Fruit fly (Drosophila melanogaster) whole organism, embryonic: ENCODE data around the gene Svil.
A peak's percentile ranks its signal among the peaks of the same experiment; 100 is the strongest.

Source experiments
- Awh ChIP-seq: fragments of 200-800 bp; sonication (Bioruptor generic); IDR thresholded peaks from 2 replicates; pipeline ENCODE4, ENCODE4 v1.3.6; 2022; ENCODE audit warnings: missing biosample characterization, missing genetic modification characterization
- CG1024 ChIP-seq: fragments of 200-800 bp; sonication (Bioruptor generic); IDR thresholded peaks from 2 replicates; pipeline ENCODE4 v1.3.6; 2022; ENCODE audit warnings: missing biosample characterization, missing genetic modification characterization
- CG10274 ChIP-seq: fragments of 200-800 bp; sonication (Bioruptor generic); optimal IDR thresholded peaks from 3 replicates; lab custom pipeline; 2017; ENCODE audit warnings: missing biosample characterization, mild to moderate bottlenecking, missing genetic modification characterization
- CG10321 ChIP-seq: fragments of 200-800 bp; sonication (Bioruptor generic); IDR thresholded peaks from 2 replicates; pipeline ENCODE4 v1.3.6; 2022; ENCODE audit warnings: missing biosample characterization, missing genetic modification characterization
- CG10543 ChIP-seq: fragments of 200-800 bp; sonication (Bioruptor generic); optimal IDR thresholded peaks from 3 replicates; lab custom pipeline; 2017; ENCODE audit warnings: missing biosample characterization, mild to moderate bottlenecking, missing genetic modification characterization, moderate library complexity
- CG11504 ChIP-seq: fragments of 200-800 bp; sonication (Bioruptor generic); optimal IDR thresholded peaks from 3 replicates; lab custom pipeline; 2019; ENCODE audit warnings: missing biosample characterization, mild to moderate bottlenecking, missing genetic modification characterization, moderate library complexity
- CG13287 ChIP-seq: fragments of 200-800 bp; sonication (Bioruptor generic); IDR thresholded peaks from 2 replicates; pipeline ENCODE4 v1.3.6; 2022; ENCODE audit warnings: missing biosample characterization, missing genetic modification characterization; ENCODE audit not compliant: partially characterized antibody
- CG1602 ChIP-seq: fragments of 200-800 bp; sonication (Bioruptor generic); optimal IDR thresholded peaks from 3 replicates; lab custom pipeline; 2016; ENCODE audit warnings: missing biosample characterization, missing genetic modification characterization
- CG16863 ChIP-seq: fragments of 200-800 bp; sonication (Bioruptor generic); optimal IDR thresholded peaks from 3 replicates; lab custom pipeline; 2016; ENCODE audit warnings: missing biosample characterization, missing genetic modification characterization
- CG17361 ChIP-seq: fragments of 200-800 bp; sonication (Bioruptor generic); IDR thresholded peaks from 3 replicates; pipeline ENCODE4 v1.3.6; 2022; ENCODE audit warnings: missing biosample characterization, missing genetic modification characterization
- CG2116 ChIP-seq: fragments of 200-800 bp; sonication (Bioruptor generic); optimal IDR thresholded peaks from 3 replicates; lab custom pipeline; 2018; ENCODE audit warnings: missing biosample characterization, mild to moderate bottlenecking, missing genetic modification characterization
- CG30431 ChIP-seq: fragments of 200-800 bp; sonication (Bioruptor generic); optimal IDR thresholded peaks from 2 replicates; lab custom pipeline; 2017; ENCODE audit warnings: missing biosample characterization, missing genetic modification characterization
- CG32767 ChIP-seq: fragments of 200-800 bp; sonication (Bioruptor generic); IDR thresholded peaks from 2 replicates; pipeline ENCODE4 v1.3.6; 2022; ENCODE audit warnings: missing biosample characterization, missing genetic modification characterization
- CG34422 ChIP-seq: fragments of 200-800 bp; sonication (Bioruptor generic); IDR thresholded peaks from 3 replicates; pipeline ENCODE4 v1.3.6; 2022; ENCODE audit warnings: missing biosample characterization, missing genetic modification characterization
- CG4424 ChIP-seq: fragments of 200-800 bp; sonication (Bioruptor generic); optimal IDR thresholded peaks from 3 replicates; lab custom pipeline; 2016; ENCODE audit warnings: missing biosample characterization, missing genetic modification characterization
- CG4730 ChIP-seq: fragments of 200-800 bp; sonication (Bioruptor generic); IDR thresholded peaks from 2 replicates; pipeline ENCODE4 v1.3.6; 2022; ENCODE audit warnings: missing biosample characterization, missing genetic modification characterization
- CG6654 ChIP-seq: fragments of 200-800 bp; sonication (Bioruptor generic); optimal IDR thresholded peaks from 2 replicates; lab custom pipeline; 2017; ENCODE audit warnings: missing biosample characterization, mild to moderate bottlenecking, missing genetic modification characterization
- CG6683 ChIP-seq: fragments of 200-800 bp; sonication (Bioruptor generic); optimal IDR thresholded peaks from 2 replicates; lab custom pipeline; 2017; ENCODE audit warnings: missing biosample characterization, mild to moderate bottlenecking, missing genetic modification characterization, missing genetic modification reagents
- CG6765 ChIP-seq: fragments of 200-800 bp; sonication (Bioruptor generic); optimal IDR thresholded peaks from 3 replicates; lab custom pipeline; 2017; ENCODE audit warnings: missing biosample characterization, mild to moderate bottlenecking, missing genetic modification characterization
- CG6813 ChIP-seq: fragments of 200-800 bp; sonication (Bioruptor generic); optimal IDR thresholded peaks from 2 replicates; lab custom pipeline; 2017; ENCODE audit warnings: missing biosample characterization, missing genetic modification characterization, mild to moderate bottlenecking, moderate library complexity, missing genetic modification reagents
- CG8765 ChIP-seq: fragments of 200-800 bp; sonication (Bioruptor generic); IDR thresholded peaks from 2 replicates; pipeline ENCODE4 v1.3.6; 2022; ENCODE audit warnings: missing biosample characterization, missing genetic modification characterization
- CG9727 ChIP-seq: fragments of 200-800 bp; sonication (Bioruptor generic); optimal IDR thresholded peaks from 3 replicates; lab custom pipeline; 2017; ENCODE audit warnings: missing biosample characterization, mild to moderate bottlenecking, missing genetic modification characterization
- Dfd ChIP-seq, 2 experiments: fragments of >200 bp; optimal IDR thresholded peaks; 2 replicates each; lab custom pipeline; 2017; ENCODE audit warnings: missing biosample characterization in 2 of 2, missing genetic modification characterization in 2 of 2
- Dll ChIP-seq: fragments of 200-800 bp; sonication (Bioruptor generic); IDR thresholded peaks from 4 replicates; pipeline ENCODE4 v1.3.6; 2022; ENCODE audit warnings: missing biosample characterization, missing genetic modification characterization; ENCODE audit not compliant: partially characterized antibody
- ERR ChIP-seq: fragments of 200-800 bp; sonication (Bioruptor generic); optimal IDR thresholded peaks from 2 replicates; lab custom pipeline; 2016; ENCODE audit warnings: missing biosample characterization, missing genetic modification characterization
- HmgD ChIP-seq: fragments of 200-800 bp; sonication (Bioruptor generic); optimal IDR thresholded peaks from 3 replicates; lab custom pipeline; 2016; ENCODE audit warnings: missing biosample characterization, missing genetic modification characterization
- HmgZ ChIP-seq: fragments of 200-800 bp; sonication (Bioruptor generic); optimal IDR thresholded peaks from 2 replicates; lab custom pipeline; 2018; ENCODE audit warnings: missing biosample characterization, mild to moderate bottlenecking, missing genetic modification characterization
- Hr78 ChIP-seq, 2 experiments: fragments of 200-800 bp in 1 of 2; fragments of >200 bp in 1 of 2; sonication (Bioruptor generic) in 1 of 2; optimal IDR thresholded peaks; 2 replicates each; lab custom pipeline; 2017 to 2019; ENCODE audit warnings: missing biosample characterization in 2 of 2, missing genetic modification characterization in 2 of 2, mild to moderate bottlenecking in 1 of 2, moderate library complexity in 1 of 2
- Kr ChIP-seq: fragments of 200-800 bp; sonication (Bioruptor generic); optimal IDR thresholded peaks from 2 replicates; lab custom pipeline; 2017; ENCODE audit warnings: missing biosample characterization, mild to moderate bottlenecking, missing genetic modification characterization
- Lhr ChIP-seq: fragments of 200-800 bp; sonication (Bioruptor generic); optimal IDR thresholded peaks from 3 replicates; lab custom pipeline; 2017; ENCODE audit warnings: mild to moderate bottlenecking, missing biosample characterization, missing genetic modification reagents, missing genetic modification characterization
- Nf-YB ChIP-seq: fragments of 200-800 bp; sonication (Bioruptor generic); optimal IDR thresholded peaks from 3 replicates; lab custom pipeline; 2019; ENCODE audit warnings: missing biosample characterization, mild to moderate bottlenecking, missing genetic modification characterization, moderate library complexity
- abd-A ChIP-seq: fragments of 200-800 bp; sonication (Bioruptor generic); optimal IDR thresholded peaks from 3 replicates; lab custom pipeline; 2019; ENCODE audit warnings: missing biosample characterization, mild to moderate bottlenecking, missing genetic modification characterization, moderate library complexity
- aop ChIP-seq: fragments of 200-800 bp; sonication (Bioruptor generic); IDR thresholded peaks from 2 replicates; pipeline ENCODE4 v1.3.6; 2022; ENCODE audit warnings: missing biosample characterization, missing genetic modification characterization
- ara ChIP-seq: fragments of 200-800 bp; sonication (Bioruptor generic); IDR thresholded peaks from 2 replicates; pipeline ENCODE4 v1.3.6; 2022; ENCODE audit warnings: missing biosample characterization, missing genetic modification characterization
- dan ChIP-seq: fragments of 200-800 bp; sonication (Bioruptor generic); IDR thresholded peaks from 2 replicates; pipeline ENCODE4 v1.3.6; 2022; ENCODE audit warnings: missing biosample characterization, missing genetic modification characterization
- fd3F ChIP-seq: fragments of 200-800 bp; sonication (Bioruptor generic); optimal IDR thresholded peaks from 2 replicates; lab custom pipeline; 2018; ENCODE audit warnings: missing biosample characterization, mild to moderate bottlenecking, missing genetic modification characterization, moderate library complexity
- gsb ChIP-seq: fragments of 200-800 bp; sonication (Bioruptor generic); IDR thresholded peaks from 2 replicates; pipeline ENCODE4 v1.3.6; 2022; ENCODE audit warnings: missing biosample characterization, missing genetic modification characterization
- gt ChIP-seq: fragments of 200-800 bp; sonication (Bioruptor generic); IDR thresholded peaks from 2 replicates; pipeline ENCODE4 v1.3.6; 2022; ENCODE audit warnings: missing biosample characterization, missing genetic modification characterization
- hth ChIP-seq: fragments of >200 bp; optimal IDR thresholded peaks from 2 replicates; lab custom pipeline; 2017; ENCODE audit warnings: inconsistent platforms
- insv ChIP-seq, 2 experiments: fragments of 200-800 bp; sonication (Bioruptor generic); optimal IDR thresholded peaks; 3 replicates each; lab custom pipeline; 2016 to 2018; ENCODE audit warnings: missing biosample characterization in 2 of 2, missing genetic modification characterization in 2 of 2
- jing ChIP-seq: fragments of 200-800 bp; sonication (Bioruptor generic); optimal IDR thresholded peaks from 2 replicates; lab custom pipeline; 2018; ENCODE audit warnings: missing biosample characterization, mild to moderate bottlenecking, missing genetic modification characterization
- lab ChIP-seq: fragments of 200-800 bp; sonication (Bioruptor generic); optimal IDR thresholded peaks from 3 replicates; lab custom pipeline; 2017; ENCODE audit warnings: missing biosample characterization, missing genetic modification characterization, mild to moderate bottlenecking, moderate library complexity, missing genetic modification reagents
- lmd ChIP-seq: fragments of 200-800 bp; sonication (Bioruptor generic); IDR thresholded peaks from 2 replicates; pipeline ENCODE4 v1.3.6; 2022; ENCODE audit warnings: missing biosample characterization, missing genetic modification characterization
- nmo ChIP-seq: fragments of 200-800 bp; sonication (Bioruptor generic); optimal IDR thresholded peaks from 2 replicates; lab custom pipeline; 2018; ENCODE audit warnings: missing biosample characterization, mild to moderate bottlenecking, missing genetic modification characterization, moderate library complexity
- org-1 ChIP-seq: fragments of 200-800 bp; sonication (Bioruptor generic); optimal IDR thresholded peaks from 2 replicates; lab custom pipeline; 2017; ENCODE audit warnings: missing biosample characterization, missing genetic modification characterization
- row ChIP-seq: fragments of 200-800 bp; sonication (Bioruptor generic); IDR thresholded peaks from 3 replicates; pipeline ENCODE4 v1.3.6; 2022; ENCODE audit warnings: missing biosample characterization, missing genetic modification characterization
- sug ChIP-seq: fragments of 200-800 bp; optimal IDR thresholded peaks from 2 replicates; lab custom pipeline; 2019; ENCODE audit warnings: missing biosample characterization, mild to moderate bottlenecking, missing genetic modification characterization, moderate library complexity
- twi ChIP-seq: fragments of 200-800 bp; optimal IDR thresholded peaks from 2 replicates; lab custom pipeline; 2019; ENCODE audit warnings: missing biosample characterization, mild to moderate bottlenecking, missing genetic modification characterization, moderate library complexity
- usp ChIP-seq: fragments of >200 bp; optimal IDR thresholded peaks from 2 replicates; lab custom pipeline; 2017; ENCODE audit warnings: missing biosample characterization, missing genetic modification characterization
- vfl ChIP-seq: fragments of 200-800 bp; sonication (Bioruptor generic); optimal IDR thresholded peaks from 2 replicates; lab custom pipeline; 2016; ENCODE audit warnings: missing biosample characterization, missing genetic modification characterization
- zfh2 ChIP-seq: fragments of 200-800 bp; sonication (Bioruptor generic); optimal IDR thresholded peaks from 2 replicates; lab custom pipeline; 2016; ENCODE audit warnings: missing biosample characterization, missing genetic modification characterization

Svil gene

DNA sequence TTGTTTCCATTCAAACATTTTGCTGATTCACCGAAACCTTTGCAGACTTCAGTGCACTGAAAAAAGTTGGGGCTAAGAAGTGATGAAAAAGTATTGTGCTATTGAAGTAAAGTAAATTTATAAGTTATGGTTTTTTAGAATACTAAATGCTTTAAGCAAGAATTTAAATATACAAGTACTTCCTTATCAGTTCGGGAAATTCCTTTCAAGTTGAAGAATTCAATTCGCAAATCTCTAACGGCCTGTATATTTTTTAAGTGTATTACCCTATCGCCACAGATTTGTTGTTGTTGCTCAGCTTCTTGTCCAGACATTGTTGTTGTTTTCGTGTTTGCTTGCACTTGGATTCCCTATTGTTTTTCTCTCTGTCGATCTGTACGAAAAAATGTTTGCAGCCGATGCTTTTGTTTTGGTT lies 90.0 kb downstream of the Svil start (continued):
- TF ChIP-seq twi (tag; lab: Kevin White, UChicago) (peak; percentile 8), CG10321 (GFP tag; lab: Robert Waterston, UW) (0 out of 2 replicates have a peak, but pooled peaks have one; percentile 32), HmgZ (tag; lab: Kevin White, UChicago) (peak; percentile 12), CG6813 (GFP tag; lab: Kevin White, UChicago) (peak; percentile 55), CG30431 (peak; percentile 31), abd-A (no peak), lmd (GFP tag; lab: Robert Waterston, UW) (peak; percentile 65), row (GFP tag; lab: Robert Waterston, UW) (peak; percentile 71), ara (GFP tag; lab: Robert Waterston, UW) (peak; percentile 54; the same call in 1 of the 2 replicates), CG10543 (GFP tag; lab: Kevin White, UChicago) (no peak), CG1024 (0 out of 2 replicates have a peak, but pooled peaks have one; percentile 9), CG4424 (GFP tag; lab: Kevin White, UChicago) (peak; percentile 88), Hr78 (GFP tag; optimal IDR thresholded peaks at IDR 0.05; lab: Kevin White, UChicago) (peak in 1 of 2 experiments; percentile 30), CG34422 (0 out of 3 replicates have a peak, but pooled peaks have one; percentile 50), fd3F (no peak), CG17361 (GFP tag; lab: Robert Waterston, UW) (peak; percentile 89), usp (GFP tag; lab: Kevin White, UChicago) (no peak), CG1602 (GFP tag; lab: Kevin White, UChicago) (peak; percentile 39), CG6765 (GFP tag; lab: Kevin White, UChicago) (peak; percentile 24), org-1 (GFP tag; lab: Kevin White, UChicago) (peak; percentile 56), aop (GFP tag; lab: Robert Waterston, UW) (no peak), hth (lab: Kevin White, UChicago) (no peak), insv (GFP tag; optimal IDR thresholded peaks at IDR 0.05; lab: Kevin White, UChicago) (no peak), CG16863 (peak; percentile 70), CG9727 (GFP tag; lab: Kevin White, UChicago) (peak; percentile 81), gsb (GFP tag; lab: Robert Waterston, UW) (peak; percentile 50; the same call in 1 of the 2 replicates), nmo (GFP tag; lab: Kevin White, UChicago) (peak; percentile 78), CG6683 (GFP tag; lab: Kevin White, UChicago) (no peak), Dfd (GFP tag; optimal IDR thresholded peaks at IDR 0.05; lab: Kevin White, UChicago) (no peak), CG8765 (GFP tag; lab: Robert Waterston, UW) (peak; percentile 74), sug (peak; percentile 19), Awh (GFP tag; lab: Robert Waterston, UW) (peak; percentile 77; the same call in 1 of the 2 replicates), CG2116 (GFP tag; lab: Kevin White, UChicago) (peak; percentile 31), CG6654 (GFP tag; lab: Kevin White, UChicago) (peak; percentile 36), Kr (GFP tag; lab: Kevin White, UChicago) (no peak), lab (GFP tag; lab: Kevin White, UChicago) (peak; percentile 76), ERR (no peak), Dll (no peak), gt (peak; percentile 44), CG13287 (GFP tag; lab: Robert Waterston, UW) (no peak), CG4730 (GFP tag; lab: Robert Waterston, UW) (peak; percentile 82; the same call in 1 of the 2 replicates), CG32767 (GFP tag; lab: Robert Waterston, UW) (peak; percentile 56; the same call in 1 of the 2 replicates), Lhr (GFP tag; lab: Kevin White, UChicago) (no peak), CG10274 (peak; percentile 17), zfh2 (GFP tag; lab: Kevin White, UChicago) (no peak), jing (GFP tag; lab: Kevin White, UChicago) (peak; percentile 61), dan (no peak), HmgD (GFP tag; lab: Kevin White, UChicago) (no peak), Nf-YB (GFP tag; lab: Kevin White, UChicago) (peak; percentile 47), CG11504 (peak; percentile 89), vfl (peak; percentile 10)
